Fruit fly (Drosophila melanogaster): Measurements from ENCODE around the gene pinta.

The pinta gene

dm6 chr3R:22410537-22411360 is 14.0 kb downstream of the pinta start, which contains the start of the genes CG13850 and lqfR (continued):
- TF ChIP-seq Jarid2 (GFP tag; optimal IDR thresholded peaks at IDR 0.05) (no peak), lmd (GFP tag; IDR thresholded peaks at IDR 0.05) (peak; percentile 64), dm (GFP tag; optimal IDR thresholded peaks at IDR 0.05) (peak; percentile 80), Kr (GFP tag; optimal IDR thresholded peaks at IDR 0.05) (no peak), CG3838 (GFP tag; optimal IDR thresholded peaks at IDR 0.05) (peak; percentile 21), corto (GFP tag; optimal IDR thresholded peaks at IDR 0.05) (peak; percentile 17), D (optimal IDR thresholded peaks at IDR 0.05) (no peak), D (GFP tag; optimal IDR thresholded peaks at IDR 0.05) (peak; percentile 64), CG4707 (GFP tag; optimal IDR thresholded peaks at IDR 0.05) (no peak), Mrtf (GFP tag; IDR thresholded peaks at IDR 0.05) (peak; percentile 40; the same call in 1 of the 3 replicates), CG10654 (GFP tag; optimal IDR thresholded peaks at IDR 0.05) (peak; percentile 81), CG15696 (tag; optimal IDR thresholded peaks at IDR 0.05) (peak; percentile 51), CG17385 (GFP tag; optimal IDR thresholded peaks at IDR 0.05) (peak; percentile 67), odd (GFP tag; optimal IDR thresholded peaks at IDR 0.05) (peak; percentile 68), fu2 (GFP tag; optimal IDR thresholded peaks at IDR 0.05) (peak; percentile 76), bowl (GFP tag; IDR thresholded peaks at IDR 0.05) (no peak), Nf-YB (GFP tag; optimal IDR thresholded peaks at IDR 0.05) (peak; percentile 53), Drgx (GFP tag; IDR thresholded peaks at IDR 0.05) (peak; percentile 41), CG15073 (GFP tag; optimal IDR thresholded peaks at IDR 0.05) (no peak), vvl (GFP tag; IDR thresholded peaks at IDR 0.05) (no peak; the same call in 1 of the 2 replicates), CG32772 (GFP tag; IDR thresholded peaks at IDR 0.05) (no peak), caup (GFP tag; optimal IDR thresholded peaks at IDR 0.05; ENCODE audit: severe bottlenecking) (peak; percentile 80), CG10267 (tag; optimal IDR thresholded peaks at IDR 0.05) (peak; percentile 97), pzg (GFP tag; optimal IDR thresholded peaks at IDR 0.05) (peak; percentile 55), Rfx (GFP tag; IDR thresholded peaks at IDR 0.05) (peak; percentile 86), al (GFP tag; IDR thresholded peaks at IDR 0.05) (peak; percentile 60; the same call in 1 of the 2 replicates), ato (GFP tag; IDR thresholded peaks at IDR 0.05; ENCODE audit: partially characterized antibody) (no peak), Sry-δ (GFP tag; optimal IDR thresholded peaks at IDR 0.05) (peak; percentile 50), lola (GFP tag; optimal IDR thresholded peaks at IDR 0.05) (peak in 1 of 3 experiments; percentile 73), Dip2 (GFP tag; IDR thresholded peaks at IDR 0.05) (no peak), Dbx (GFP tag; IDR thresholded peaks at IDR 0.05) (peak; percentile 69), Tbp (GFP tag; optimal IDR thresholded peaks at IDR 0.05) (peak; percentile 76), Hsf (GFP tag; optimal IDR thresholded peaks at IDR 0.05) (peak; percentile 80), cwo (GFP tag; optimal IDR thresholded peaks at IDR 0.05) (peak; percentile 58), sqz (GFP tag; optimal IDR thresholded peaks at IDR 0.05) (no peak), onecut (GFP tag; IDR thresholded peaks at IDR 0.05) (peak; percentile 41; the same call in 1 of the 2 replicates), jigr1 (GFP tag; IDR thresholded peaks at IDR 0.05) (no peak), CG31365 (tag; optimal IDR thresholded peaks at IDR 0.05) (no peak), CG17912 (GFP tag; optimal IDR thresholded peaks at IDR 0.05) (peak; percentile 19), z (GFP tag; IDR thresholded peaks at IDR 0.05) (no peak), BEAF-32 (GFP tag; optimal IDR thresholded peaks at IDR 0.05) (peak; percentile 51), B-H2 (GFP tag; optimal IDR thresholded peaks at IDR 0.05) (peak; percentile 47), CoRest (tag; optimal IDR thresholded peaks at IDR 0.05) (peak; percentile 88), E2f2 (GFP tag; IDR thresholded peaks at IDR 0.05) (no peak), bsh (GFP tag; optimal IDR thresholded peaks at IDR 0.05) (peak in 1 of 2 experiments; percentile 38), CG30431 (GFP tag; optimal IDR thresholded peaks at IDR 0.05) (peak; percentile 60), slou (GFP tag; optimal IDR thresholded peaks at IDR 0.05) (peak; percentile 47), Atf3 (GFP tag; optimal IDR thresholded peaks at IDR 0.05) (peak; percentile 37), Bteb2 (GFP tag; optimal IDR thresholded peaks at IDR 0.05) (peak; percentile 84)
